Worm (Caenorhabditis elegans) whole organism, early embryonic: Measurements from ENCODE around the gene drd-5.

Experiments
- B0310.2 ChIP-seq: sonication (generic microtip); optimal IDR thresholded peaks from 2 replicates; lab custom pipeline; 2016; ENCODE audit warnings: mild to moderate bottlenecking, missing genetic modification characterization, missing compliant biosample characterization
- F13C5.2 ChIP-seq: sonication (generic microtip); optimal IDR thresholded peaks from 2 replicates; lab custom pipeline; 2017; ENCODE audit warnings: mild to moderate bottlenecking, missing genetic modification characterization, inconsistent platforms, missing compliant biosample characterization
- aly-1 ChIP-seq: sonication (generic microtip); optimal IDR thresholded peaks from 2 replicates; lab custom pipeline; 2016; ENCODE audit warnings: missing genetic modification characterization, missing compliant biosample characterization
- ama-1 ChIP-seq: fragments of 150-350 bp; optimal IDR thresholded peaks from 2 replicates; lab custom pipeline; 2014
- ceh-13 ChIP-seq: fragments of 200-800 bp; sonication (Bioruptor generic); optimal IDR thresholded peaks from 2 replicates; lab custom pipeline; 2018; ENCODE audit warnings: mild to moderate bottlenecking, missing genetic modification characterization, missing compliant biosample characterization
- ceh-36 ChIP-seq: sonication (generic microtip); optimal IDR thresholded peaks from 2 replicates; lab custom pipeline; 2016; ENCODE audit warnings: missing genetic modification characterization, inconsistent platforms, missing compliant biosample characterization
- ets-7 ChIP-seq: sonication (generic microtip); optimal IDR thresholded peaks from 2 replicates; lab custom pipeline; 2016; ENCODE audit warnings: missing genotype, missing genetic modification characterization, missing compliant biosample characterization
- flt-1 ChIP-seq: fragments of 200-800 bp; sonication (Bioruptor generic); IDR thresholded peaks from 2 replicates; pipeline ENCODE4 v1.3.6; 2022; ENCODE audit warnings: missing genetic modification characterization, missing compliant biosample characterization
- hmbx-1 ChIP-seq: sonication (generic microtip); optimal IDR thresholded peaks from 2 replicates; lab custom pipeline; 2016; ENCODE audit warnings: mild to moderate bottlenecking, missing genetic modification characterization, missing compliant biosample characterization
- hmg-4 ChIP-seq: fragments of 200-800 bp; sonication (Bioruptor generic); optimal IDR thresholded peaks from 2 replicates; lab custom pipeline; 2018; ENCODE audit warnings: mild to moderate bottlenecking, missing genetic modification characterization, missing compliant biosample characterization
- hnd-1 ChIP-seq: sonication (generic microtip); optimal IDR thresholded peaks from 2 replicates; lab custom pipeline; 2016; ENCODE audit warnings: missing genetic modification characterization, missing compliant biosample characterization
- pes-1 ChIP-seq: fragments of 200-800 bp; sonication (Bioruptor generic); IDR thresholded peaks from 2 replicates; pipeline ENCODE4 v1.3.6; 2022; ENCODE audit warnings: missing genetic modification reagents, missing genetic modification characterization, missing compliant biosample characterization
- scrt-1 ChIP-seq: fragments of 200-800 bp; sonication (Bioruptor generic); IDR thresholded peaks from 2 replicates; pipeline ENCODE4 v1.3.6; 2022; ENCODE audit warnings: missing genetic modification characterization, missing compliant biosample characterization
- sea-1 ChIP-seq: fragments of 200-800 bp; sonication (Bioruptor generic); conservative IDR thresholded peaks from 2 replicates; pipeline ENCODE4 v1.3.6; 2022; ENCODE audit warnings: missing genetic modification characterization, missing compliant biosample characterization
- tbx-11 ChIP-seq: fragments of 200-800 bp; sonication (Bioruptor generic); IDR thresholded peaks from 2 replicates; pipeline ENCODE4 v1.3.6; 2022; ENCODE audit warnings: missing genetic modification characterization, missing compliant biosample characterization
- tbx-37 ChIP-seq: fragments of 200-800 bp; sonication (Bioruptor generic); conservative IDR thresholded peaks from 2 replicates; pipeline ENCODE4 v1.3.6; 2022; ENCODE audit warnings: missing genetic modification reagents, missing genetic modification characterization, missing compliant biosample characterization
- tra-4 ChIP-seq: sonication (generic microtip); optimal IDR thresholded peaks from 2 replicates; lab custom pipeline; 2017; ENCODE audit warnings: missing genetic modification characterization, missing compliant biosample characterization

The drd-5 gene

ce11 chrX:8302299-8302698, 43.8 kb downstream of the drd-5 start, which contains the start of gene inx-5:
inx-5 (minus strand) TSS chrX:8302399.
- TF ChIP-seq tra-4 (tag; lab: Kevin White, UChicago) (no peak), ama-1 (no peak), ceh-13 (GFP tag; lab: Kevin White, UChicago) (no peak), tbx-11 (GFP tag; lab: Robert Waterston, UW) (no peak), scrt-1 (no peak), tbx-37 (GFP tag; lab: Robert Waterston, UW) (no peak), B0310.2 (tag; lab: Kevin White, UChicago) (no peak), F13C5.2 (no peak), flt-1 (no peak), hmbx-1 (tag; lab: Kevin White, UChicago) (no peak)

ce11 chrX:8299554-8299953, 46.6 kb downstream of the drd-5 start, which contains the start of gene ced-13:
ced-13 (minus strand) TSS chrX:8299654.
- TF ChIP-seq tbx-11 (GFP tag; lab: Robert Waterston, UW): no peak
- no peak for TF ChIP-seq pes-1 (GFP tag; lab: Robert Waterston, UW)
- no peak for TF ChIP-seq ets-7 (tag; lab: Kevin White, UChicago)
- TF ChIP-seq scrt-1: no peak
- TF ChIP-seq ama-1: no peak
- TF ChIP-seq aly-1 (tag; lab: Kevin White, UChicago): no peak
- no peak for TF ChIP-seq tra-4 (tag; lab: Kevin White, UChicago)
- TF ChIP-seq hmg-4 (GFP tag; lab: Kevin White, UChicago): no peak
- TF ChIP-seq hnd-1 (tag; lab: Kevin White, UChicago): no peak
- TF ChIP-seq hmbx-1 (tag; lab: Kevin White, UChicago): no peak
- no peak for TF ChIP-seq ceh-36 (tag; lab: Kevin White, UChicago)
- no peak for TF ChIP-seq sea-1 (GFP tag; lab: Robert Waterston, UW)

- no peak for TF ChIP-seq hmbx-1 (tag; lab: Kevin White, UChicago)
- no peak for TF ChIP-seq B0310.2 (tag; lab: Kevin White, UChicago)
- TF ChIP-seq hnd-1 (tag; lab: Kevin White, UChicago): no peak
- TF ChIP-seq ama-1: no peak
- no peak for TF ChIP-seq tbx-11 (GFP tag; lab: Robert Waterston, UW)
- no peak for TF ChIP-seq ets-7 (tag; lab: Kevin White, UChicago)
- no peak for TF ChIP-seq scrt-1
- no peak for TF ChIP-seq tbx-37 (GFP tag; lab: Robert Waterston, UW)
Measured at ce11 chrX:8297333-8297732, 48.8 kb downstream of the drd-5 start.
